Worm (Caenorhabditis elegans): ENCODE results near the gene lact-7.

The lact-7 gene

ce11 chrX:11720058-11720457 is 38.9 kb upstream of the lact-7 start:
- TF ChIP-seq sox-4 (tag; optimal IDR thresholded peaks at IDR 0.05) (no peak), tbx-7 (tag; optimal IDR thresholded peaks at IDR 0.05) (no peak), pat-9 (tag; optimal IDR thresholded peaks at IDR 0.05) (no peak), lim-6 (tag; optimal IDR thresholded peaks at IDR 0.05) (no peak)

ce11 chrX:11723781-11724201 is 35.1 kb upstream of the lact-7 start, which contains the start of gene D1053.4:
Gene D1053.4 (minus strand): TSS chrX:11723800.
- TF ChIP-seq unc-42 (tag; optimal IDR thresholded peaks at IDR 0.05) (peak; percentile 91), dve-1 (tag; optimal IDR thresholded peaks at IDR 0.05) (no peak), hlh-30 (tag; optimal IDR thresholded peaks at IDR 0.05; ENCODE audit: insufficient read depth) (no peak), ceh-31 (tag; optimal IDR thresholded peaks at IDR 0.05) (peak; percentile 24), che-1 (tag; optimal IDR thresholded peaks at IDR 0.05) (no peak), sdc-2 (tag; optimal IDR thresholded peaks at IDR 0.05) (no peak), ceh-6 (GFP tag; optimal IDR thresholded peaks at IDR 0.05) (no peak), hlh-6 (tag; optimal IDR thresholded peaks at IDR 0.05) (no peak), ceh-14 (tag; optimal IDR thresholded peaks at IDR 0.05) (no peak), unc-86 (tag; optimal IDR thresholded peaks at IDR 0.05) (no peak), dmd-4 (tag; optimal IDR thresholded peaks at IDR 0.05; ENCODE audit: borderline replicate concordance) (no peak), ceh-19 (GFP tag; optimal IDR thresholded peaks at IDR 0.05) (no peak), nfya-1 (tag; optimal IDR thresholded peaks at IDR 0.05) (no peak), zip-5 (tag; optimal IDR thresholded peaks at IDR 0.05) (no peak), Y22D7AL.16 (tag; optimal IDR thresholded peaks at IDR 0.05) (no peak)

- TF ChIP-seq nhr-11 (tag; optimal IDR thresholded peaks at IDR 0.05) = no peak
These were observed 33.3 kb upstream of the lact-7 start for ce11 chrX:11725646-11726045.

ce11 chrX:11726450-11726849 is 32.5 kb upstream of the lact-7 start:
- TF ChIP-seq ama-1 (optimal IDR thresholded peaks at IDR 0.05) (no peak), tbx-2 (tag; optimal IDR thresholded peaks at IDR 0.05) (no peak), ceh-30 (tag; optimal IDR thresholded peaks at IDR 0.05) (no peak), C38D4.7 (GFP tag; optimal IDR thresholded peaks at IDR 0.05) (no peak)

ce11 chrX:11727761-11728160 is 31.1 kb upstream of the lact-7 start, which contains the start of the genes gst-42 and D1053.2:
Gene gst-42 (minus strand): TSS chrX:11727936.
Gene D1053.2 (plus strand): TSS chrX:11728151.
- no peak for TF ChIP-seq dmd-4 (tag; optimal IDR thresholded peaks at IDR 0.05; ENCODE audit: borderline replicate concordance)
- peak; percentile 4 for TF ChIP-seq hlh-30 (tag; optimal IDR thresholded peaks at IDR 0.05; ENCODE audit: insufficient read depth)
- TF ChIP-seq unc-42 (tag; optimal IDR thresholded peaks at IDR 0.05) = no peak
- TF ChIP-seq elt-2 (tag; optimal IDR thresholded peaks at IDR 0.05) = peak; percentile 72

ce11 chrX:11732752-11733151 is 26.2 kb upstream of the lact-7 start:
- no peak for TF ChIP-seq nhr-11 (tag; optimal IDR thresholded peaks at IDR 0.05)
- no peak for TF ChIP-seq ceh-2 (tag; optimal IDR thresholded peaks at IDR 0.05)
- TF ChIP-seq hlh-13 (GFP tag; optimal IDR thresholded peaks at IDR 0.05) = no peak
- TF ChIP-seq C08G9.2 (tag; optimal IDR thresholded peaks at IDR 0.05) = no peak
- TF ChIP-seq unc-86 (tag; optimal IDR thresholded peaks at IDR 0.05) = no peak
- no peak for TF ChIP-seq hlh-8 (tag; optimal IDR thresholded peaks at IDR 0.05)
- TF ChIP-seq ceh-45 (GFP tag; IDR thresholded peaks at IDR 0.05) = no peak
- no peak for TF ChIP-seq C38D4.7 (GFP tag; optimal IDR thresholded peaks at IDR 0.05)
- TF ChIP-seq ref-2 (tag; optimal IDR thresholded peaks at IDR 0.05) = no peak
- no peak for TF ChIP-seq pqm-1 (tag; optimal IDR thresholded peaks at IDR 0.05)
- TF ChIP-seq ets-4 (tag; optimal IDR thresholded peaks at IDR 0.05) = no peak
- TF ChIP-seq ttx-3 (tag; optimal IDR thresholded peaks at IDR 0.05) = no peak
- no peak for TF ChIP-seq ztf-16 (tag; optimal IDR thresholded peaks at IDR 0.05)
- no peak for TF ChIP-seq elt-4 (tag; optimal IDR thresholded peaks at IDR 0.05)
- no peak for TF ChIP-seq hlh-15 (tag; optimal IDR thresholded peaks at IDR 0.05)
- TF ChIP-seq ceh-6 (GFP tag; optimal IDR thresholded peaks at IDR 0.05) = no peak
- TF ChIP-seq hlh-30 (tag; optimal IDR thresholded peaks at IDR 0.05; ENCODE audit: insufficient read depth) = no peak
- no peak for TF ChIP-seq lim-6 (tag; optimal IDR thresholded peaks at IDR 0.05)
- TF ChIP-seq dve-1 (tag; optimal IDR thresholded peaks at IDR 0.05) = no peak
- no peak for TF ChIP-seq nhr-232 (tag; optimal IDR thresholded peaks at IDR 0.05)
